Worm (Caenorhabditis elegans) whole organism, L4/young adult: ENCODE measurements around the gene T09A5.15.

Source experiments
- W03F9.2 ChIP-seq: fragments of 150-350 bp; optimal IDR thresholded peaks from 2 replicates; lab custom pipeline; 2014; ENCODE audit warnings: missing biosample characterization, missing genetic modification characterization
- dao-5 ChIP-seq: sonication (generic microtip); optimal IDR thresholded peaks from 2 replicates; lab custom pipeline; 2016; ENCODE audit warnings: missing genotype, missing genetic modification characterization, moderate library complexity, missing compliant biosample characterization
- him-1 ChIP-seq: sonication (generic microtip); optimal IDR thresholded peaks from 2 replicates; lab custom pipeline; 2016; ENCODE audit warnings: missing genotype, missing genetic modification reagents, missing genetic modification characterization, missing compliant biosample characterization

DNA sequence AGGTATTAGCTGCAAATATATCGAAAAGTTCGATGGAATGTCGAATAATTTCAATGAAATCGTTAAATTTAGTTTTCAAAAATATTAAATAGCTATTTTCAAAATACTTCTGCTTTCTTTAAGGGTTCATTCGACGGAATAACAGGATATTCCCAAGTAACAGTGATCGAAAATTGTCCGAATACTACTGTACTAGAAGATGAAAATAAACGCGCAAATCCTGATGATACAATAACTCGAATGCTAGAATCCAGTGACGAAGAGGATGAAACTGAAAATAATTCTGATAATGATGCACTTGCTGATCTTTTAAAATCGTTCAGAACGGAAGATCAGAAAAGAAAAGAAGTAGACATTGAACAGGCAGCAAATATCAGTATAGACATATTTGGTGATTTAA lies 43.0 kb downstream of the T09A5.15 start:
- TF ChIP-seq W03F9.2 (tag; lab: Kevin White, UChicago) (no peak), him-1 (tag; lab: Kevin White, UChicago) (no peak), dao-5 (tag; lab: Kevin White, UChicago) (no peak)
